Fruit fly (Drosophila melanogaster): ENCODE data around the gene sog.

DNA sequence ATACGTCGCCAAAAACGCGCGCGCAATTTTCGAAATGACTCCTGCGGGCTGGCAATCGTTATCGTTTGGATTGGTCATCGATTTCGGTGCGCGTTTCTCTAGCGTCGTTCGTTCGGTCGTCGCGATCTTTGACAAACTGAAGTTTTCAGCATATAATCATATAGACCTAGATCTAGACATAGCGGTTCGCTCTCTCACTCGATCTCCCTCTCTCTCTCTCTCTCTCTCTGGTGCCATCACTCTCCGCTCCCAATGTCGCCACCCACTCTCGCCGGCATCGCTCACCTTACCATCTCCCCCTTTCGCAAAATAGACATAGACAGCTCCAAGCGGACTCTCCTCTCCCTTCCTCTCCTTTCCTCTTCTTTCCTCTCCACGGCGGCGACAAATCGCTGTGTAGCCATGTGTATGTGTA, at the start of gene sog:
- no peak for TF ChIP-seq tai (GFP tag; optimal IDR thresholded peaks at IDR 0.05)
- no peak for TF ChIP-seq lola (GFP tag; optimal IDR thresholded peaks at IDR 0.05)
- TF ChIP-seq psq (GFP tag; optimal IDR thresholded peaks at IDR 0.05) = no peak
- no peak for TF ChIP-seq dl (GFP tag; optimal IDR thresholded peaks at IDR 0.05; ENCODE audit: insufficient read depth in 1 of 2, partially characterized antibody in 2 of 2)
- TF ChIP-seq Myc (optimal IDR thresholded peaks at IDR 0.05) = no peak
- TF ChIP-seq GATAd (GFP tag; optimal IDR thresholded peaks at IDR 0.05) = no peak
- no peak for TF ChIP-seq CrebA (GFP tag; optimal IDR thresholded peaks at IDR 0.05; ENCODE audit: borderline replicate concordance)
- no peak for TF ChIP-seq fru (GFP tag; optimal IDR thresholded peaks at IDR 0.05)
- TF ChIP-seq pan (optimal IDR thresholded peaks at IDR 0.05) = no peak
- TF ChIP-seq woc (GFP tag; optimal IDR thresholded peaks at IDR 0.05) = no peak
- TF ChIP-seq Abd-B (GFP tag; optimal IDR thresholded peaks at IDR 0.05) = no peak
- TF ChIP-seq dmrt93B (GFP tag; optimal IDR thresholded peaks at IDR 0.05) = no peak
